Worm (Caenorhabditis elegans) whole organism, dauer: ENCODE results near the gene capa-1.

Experiments used
- unc-62 ChIP-seq: sonication (generic microtip); optimal IDR thresholded peaks from 2 replicates; lab custom pipeline; 2017; ENCODE audit warnings: missing biosample characterization, missing genetic modification reagents, missing genetic modification characterization

Gene capa-1

ce11 chrX:5919097-5919496 is at the start of gene capa-1:
Gene capa-1 (plus strand): TSS chrX:5919397.
- TF ChIP-seq unc-62 (GFP tag; lab: Kevin White, UChicago), result no peak

- no peak for TF ChIP-seq unc-62 (GFP tag; lab: Kevin White, UChicago)
Measured at ce11 chrX:5869603-5870002, 49.6 kb upstream of the capa-1 start.

DNA sequence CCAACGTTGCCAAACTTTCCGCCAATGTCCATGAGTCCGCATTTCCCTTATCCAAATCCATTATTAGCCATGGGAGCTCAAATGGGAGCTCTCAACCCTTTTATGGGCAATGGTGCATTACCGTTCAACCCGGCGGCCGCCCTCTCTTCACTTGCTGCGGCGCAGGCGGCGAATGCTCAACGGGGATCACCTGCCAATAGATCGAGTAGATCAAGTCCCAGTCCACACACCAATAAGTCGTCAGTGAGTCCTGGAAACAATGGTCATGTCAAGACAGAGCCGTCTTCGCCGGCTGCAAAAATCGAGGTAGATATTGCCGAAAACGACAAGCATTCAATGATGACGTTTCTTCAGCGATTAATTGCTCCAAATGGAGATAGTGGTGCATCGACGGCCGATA is 47.0 kb upstream of the capa-1 start:
- no peak for TF ChIP-seq unc-62 (GFP tag; lab: Kevin White, UChicago)

DNA sequence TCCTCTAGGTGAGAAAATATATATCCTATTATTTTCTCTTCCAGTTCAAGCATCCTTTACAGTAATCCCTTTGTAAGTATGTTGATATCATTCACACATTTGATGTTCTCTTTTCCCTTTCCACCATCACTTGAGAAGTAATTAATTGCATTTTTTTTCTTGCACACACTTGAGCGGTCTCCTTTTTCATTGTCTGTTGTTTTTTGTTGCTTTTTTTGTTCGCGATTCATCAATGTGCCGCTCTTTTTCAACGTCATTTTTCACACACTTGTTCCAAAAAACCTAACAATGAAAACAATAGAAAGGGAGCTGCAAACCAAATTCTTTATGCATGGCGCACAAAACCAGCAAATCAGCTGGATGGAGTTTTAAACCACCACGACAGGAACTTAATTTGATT is 43.6 kb upstream of the capa-1 start, which contains the start of gene F49E10.4:
TSS of gene F49E10.4 (plus strand) at position 301 of the 400 bp plus-strand sequence.
- TF ChIP-seq unc-62 (GFP tag; lab: Kevin White, UChicago), result no peak

DNA sequence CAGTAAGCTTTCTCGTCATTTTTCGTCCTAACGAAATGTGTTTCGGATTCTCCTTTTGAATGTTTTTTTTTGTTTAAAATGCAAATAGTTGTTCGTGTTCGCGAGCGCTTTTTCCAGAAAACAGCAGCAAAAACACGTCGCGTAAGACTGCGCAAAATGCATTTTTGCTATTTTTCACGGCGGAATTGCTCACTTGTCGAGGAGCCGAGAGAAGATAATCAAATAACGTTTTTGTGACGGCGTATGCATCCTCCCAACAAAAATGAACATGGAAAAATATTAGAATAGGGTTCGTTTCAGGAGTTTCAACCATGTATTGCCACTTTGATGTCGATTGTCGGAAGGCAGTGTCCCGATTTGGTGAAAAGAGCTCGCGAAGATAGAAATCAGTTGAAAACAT is 42.2 kb upstream of the capa-1 start:
- TF ChIP-seq unc-62 (GFP tag; lab: Kevin White, UChicago), result no peak

- TF ChIP-seq unc-62 (GFP tag; lab: Kevin White, UChicago), result no peak
Measured at ce11 chrX:5885565-5885964, 33.6 kb upstream of the capa-1 start, which contains the start of gene flp-7. Gene flp-7 (plus strand): TSS chrX:5885865.

- TF ChIP-seq unc-62 (GFP tag; lab: Kevin White, UChicago), result no peak
Measured at ce11 chrX:5890080-5890479, 29.1 kb upstream of the capa-1 start, which contains the start of gene F49E10.2. Gene F49E10.2 (plus strand): TSS chrX:5890380.

DNA sequence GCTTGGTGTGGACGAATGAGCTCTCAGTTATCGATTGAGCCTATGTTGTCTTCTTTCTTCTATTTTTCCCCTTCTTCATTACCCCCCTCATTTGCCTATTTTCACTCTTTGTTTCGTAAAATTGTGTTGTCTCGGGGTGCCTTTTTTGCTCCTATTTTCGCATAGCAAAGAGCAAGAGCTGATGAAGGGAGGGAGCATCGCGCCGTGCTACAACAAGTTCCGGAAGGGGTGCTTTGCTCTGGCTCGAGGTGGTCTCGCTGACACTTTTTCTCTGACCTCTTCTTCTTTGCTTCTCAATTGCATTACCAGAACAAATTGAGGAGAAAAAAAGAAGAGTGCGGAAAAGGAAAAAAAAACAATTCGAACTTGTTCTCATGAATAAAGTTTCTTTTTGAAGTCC is 23.2 kb upstream of the capa-1 start:
- no peak for TF ChIP-seq unc-62 (GFP tag; lab: Kevin White, UChicago)

- TF ChIP-seq unc-62 (GFP tag; lab: Kevin White, UChicago), result no peak
Measured at ce11 chrX:5897038-5897437, 22.2 kb upstream of the capa-1 start, which contains the start of gene tbc-16. Gene tbc-16 (plus strand): TSS chrX:5897338.

DNA sequence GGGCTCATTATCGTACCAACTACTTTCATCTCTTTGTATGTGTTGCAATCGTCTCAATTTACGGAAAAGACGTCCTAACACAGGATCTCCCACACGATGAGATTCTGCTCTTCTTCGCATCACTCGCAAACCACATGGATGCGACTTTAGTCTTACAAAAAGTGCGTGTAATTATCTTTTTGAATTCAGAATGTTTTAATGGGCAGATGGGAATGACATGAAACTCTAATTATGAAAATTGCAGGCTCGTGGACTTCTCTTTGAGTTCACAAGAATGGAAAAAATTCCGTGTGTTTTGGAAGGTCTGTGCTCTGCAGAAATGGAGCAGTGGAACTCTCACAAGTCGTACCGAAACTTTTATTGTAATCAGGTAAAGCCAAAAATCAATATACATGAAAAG is 17.7 kb upstream of the capa-1 start:
- no peak for TF ChIP-seq unc-62 (GFP tag; lab: Kevin White, UChicago)

DNA sequence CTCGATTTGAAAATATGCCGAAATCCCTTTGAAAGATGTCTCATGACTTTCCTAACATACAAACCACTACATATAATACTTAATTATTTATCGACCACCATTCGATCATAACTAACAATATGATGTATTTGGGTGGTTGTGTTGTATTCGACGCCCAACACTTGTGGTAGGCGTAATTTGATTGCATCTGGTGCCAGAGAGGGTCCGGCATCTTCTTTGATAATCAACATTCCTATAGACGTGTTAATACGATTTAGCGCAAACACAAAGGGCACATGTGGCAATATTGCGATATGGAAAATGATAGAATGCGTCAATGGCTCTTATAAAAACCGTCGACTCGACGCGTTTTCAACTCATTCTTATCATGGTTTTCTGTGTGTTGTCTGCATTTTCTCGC is 15.3 kb upstream of the capa-1 start:
- no peak for TF ChIP-seq unc-62 (GFP tag; lab: Kevin White, UChicago)

- no peak for TF ChIP-seq unc-62 (GFP tag; lab: Kevin White, UChicago)
Measured at ce11 chrX:5904603-5905081, 14.6 kb upstream of the capa-1 start, which contains the start of gene nlp-49. Gene nlp-49 (plus strand): TSS chrX:5904653.

- TF ChIP-seq unc-62 (GFP tag; lab: Kevin White, UChicago), result no peak
Measured at ce11 chrX:5905764-5906163, 13.4 kb upstream of the capa-1 start.

DNA sequence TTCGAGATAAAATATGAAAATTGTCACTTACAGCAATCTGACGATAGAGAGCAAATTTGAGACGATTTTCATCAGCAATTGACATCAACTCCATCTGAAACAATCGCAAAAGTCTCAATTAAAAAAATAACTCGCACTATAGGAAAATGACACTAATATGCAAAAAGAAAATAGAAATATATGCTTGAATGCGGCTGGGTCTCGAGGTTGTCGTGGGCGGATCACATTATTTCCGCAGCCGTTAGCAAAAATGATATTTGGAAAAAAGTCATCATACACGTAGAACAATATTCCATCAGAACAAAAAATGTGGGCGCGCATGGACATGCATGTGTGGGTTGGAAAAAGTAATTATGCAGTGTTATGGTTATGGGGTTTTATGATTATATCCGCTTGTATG is 1.9 kb upstream of the capa-1 start, which contains the start of gene Y23B4A.1:
TSS of gene Y23B4A.1 (minus strand) at position 101 of the 400 bp plus-strand sequence.
- TF ChIP-seq unc-62 (GFP tag; lab: Kevin White, UChicago), result no peak

ce11 chrX:5923672-5924071 is 4.5 kb downstream of the capa-1 start:
- TF ChIP-seq unc-62 (GFP tag; lab: Kevin White, UChicago), result no peak

DNA sequence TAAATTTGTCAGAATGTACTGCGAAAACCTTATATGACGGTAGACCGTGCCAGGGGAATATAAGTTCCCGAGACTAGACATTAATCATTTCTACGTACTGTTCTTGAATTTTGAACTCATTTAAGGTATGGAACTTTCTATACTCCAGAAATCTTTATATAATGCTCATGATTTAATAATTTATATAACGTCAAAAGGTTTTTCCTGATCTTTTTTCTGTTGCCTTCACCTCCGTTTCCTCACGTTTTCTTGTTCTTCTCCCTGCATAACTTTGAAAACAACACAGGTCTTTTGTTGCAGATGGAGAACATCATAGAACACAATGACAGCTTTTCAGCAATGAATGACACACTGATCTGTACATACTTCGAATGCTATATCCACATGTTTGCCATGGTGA is 11.6 kb downstream of the capa-1 start, which contains the start of gene egl-6:
TSS of gene egl-6 (plus strand) at position 301 of the 400 bp plus-strand sequence.
- TF ChIP-seq unc-62 (GFP tag; lab: Kevin White, UChicago), result no peak

- TF ChIP-seq unc-62 (GFP tag; lab: Kevin White, UChicago), result no peak
Measured at ce11 chrX:5932923-5933322, 13.7 kb downstream of the capa-1 start.
